Worm (Caenorhabditis elegans) whole organism, L3 larva: ENCODE measurements around the gene Y102A11A.2.
"Not testable (repeated sequence)": the region's sequence is repeated elsewhere in the genome, so short reads cannot be mapped to it uniquely, and the experiment has no call there.

Source experiments
- ama-1 ChIP-seq: fragments of 150-350 bp; optimal IDR thresholded peaks from 2 replicates; lab custom pipeline; 2018
- lin-15B ChIP-seq: fragments of 150-350 bp; optimal IDR thresholded peaks from 2 replicates; lab custom pipeline; 2014; ENCODE audit warnings: missing biosample characterization, missing genetic modification characterization
- mdl-1 ChIP-seq: fragments of 150-350 bp; optimal IDR thresholded peaks from 2 replicates; lab custom pipeline; 2014; ENCODE audit warnings: missing biosample characterization, missing genetic modification characterization
- nhr-237 ChIP-seq: fragments of 150-350 bp; optimal IDR thresholded peaks from 2 replicates; lab custom pipeline; 2014; ENCODE audit warnings: missing biosample characterization, missing genetic modification characterization
- nhr-28 ChIP-seq: fragments of 150-350 bp; optimal IDR thresholded peaks from 2 replicates; lab custom pipeline; 2014; ENCODE audit warnings: missing biosample characterization, missing genetic modification characterization
- nhr-77 ChIP-seq: fragments of 150-350 bp; optimal IDR thresholded peaks from 2 replicates; lab custom pipeline; 2014; ENCODE audit warnings: missing biosample characterization, missing genetic modification characterization
- unc-39 ChIP-seq: sonication (generic microtip); optimal IDR thresholded peaks from 4 replicates; lab custom pipeline; 2017; ENCODE audit warnings: missing biosample characterization, missing genetic modification characterization
- unc-62 ChIP-seq: fragments of 150-350 bp; sonication (generic microtip); optimal IDR thresholded peaks from 4 replicates; lab custom pipeline; 2014; ENCODE audit warnings: missing biosample characterization, missing genetic modification reagents, missing genetic modification characterization

DNA sequence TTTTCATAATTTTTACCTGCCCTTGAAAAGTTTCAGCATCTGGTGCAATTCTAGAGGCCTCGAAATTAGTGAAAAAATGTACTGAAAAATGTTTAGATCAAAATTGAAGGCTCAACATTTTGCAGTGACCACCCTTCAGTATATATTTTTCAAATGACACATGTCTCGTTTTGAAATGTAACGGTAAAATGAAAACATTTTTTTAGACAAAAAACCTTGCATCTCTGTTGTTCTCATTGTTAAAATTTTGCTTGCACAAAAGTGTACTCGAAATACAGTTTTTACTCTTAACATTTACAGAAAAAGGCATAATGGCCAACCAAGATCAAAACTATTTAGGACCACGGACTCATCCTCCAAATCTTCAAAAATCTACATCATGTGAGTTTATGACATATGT lies at the start of gene Y102A11A.2:
- TF ChIP-seq lin-15B (tag; lab: Kevin White, UChicago); nhr-28 (tag; lab: Kevin White, UChicago); unc-62 (GFP tag; lab: Kevin White, UChicago); ama-1 (lab: Kevin White, UChicago); nhr-77 (tag; lab: Kevin White, UChicago); unc-39 (tag; lab: Kevin White, UChicago); nhr-237 (tag; lab: Kevin White, UChicago); mdl-1 (tag; lab: Kevin White, UChicago): not testable (repeated sequence)
